Fruit fly (Drosophila melanogaster) whole organism, embryonic: ENCODE data around the gene CG31176.

Experiments used
- Abd-B ChIP-seq: fragments of 200-800 bp; sonication (Bioruptor generic); optimal IDR thresholded peaks from 2 replicates; lab custom pipeline; 2018; ENCODE audit warnings: missing biosample characterization, mild to moderate bottlenecking, missing genetic modification characterization, moderate library complexity
- Antp ChIP-seq: fragments of 200-800 bp; sonication (Bioruptor generic); optimal IDR thresholded peaks from 3 replicates; lab custom pipeline; 2016; ENCODE audit warnings: missing biosample characterization, missing genetic modification characterization
- CG10274 ChIP-seq: fragments of 200-800 bp; sonication (Bioruptor generic); optimal IDR thresholded peaks from 3 replicates; lab custom pipeline; 2017; ENCODE audit warnings: missing biosample characterization, mild to moderate bottlenecking, missing genetic modification characterization
- CG11085 ChIP-seq: fragments of 200-800 bp; sonication (Bioruptor generic); IDR thresholded peaks from 2 replicates; pipeline ENCODE4 v1.3.6; 2022; ENCODE audit warnings: missing biosample characterization, missing genetic modification characterization
- CG11695 ChIP-seq: fragments of 200-800 bp; sonication (Bioruptor generic); IDR thresholded peaks from 3 replicates; pipeline ENCODE4 v1.3.6; 2022; ENCODE audit warnings: missing biosample characterization, missing genetic modification characterization
- CG1602 ChIP-seq: fragments of 200-800 bp; sonication (Bioruptor generic); optimal IDR thresholded peaks from 3 replicates; lab custom pipeline; 2016; ENCODE audit warnings: missing biosample characterization, missing genetic modification characterization
- CG17568 ChIP-seq: fragments of 200-800 bp; sonication (Bioruptor generic); optimal IDR thresholded peaks from 2 replicates; lab custom pipeline; 2018; ENCODE audit warnings: missing biosample characterization, mild to moderate bottlenecking, missing genetic modification characterization, moderate library complexity
- CG17802 ChIP-seq: fragments of 200-800 bp; sonication (Bioruptor generic); optimal IDR thresholded peaks from 2 replicates; lab custom pipeline; 2018; ENCODE audit warnings: missing biosample characterization, mild to moderate bottlenecking, missing genetic modification characterization, moderate library complexity
- CG17829 ChIP-seq: fragments of 200-800 bp; optimal IDR thresholded peaks from 2 replicates; lab custom pipeline; 2019; ENCODE audit warnings: missing biosample characterization, mild to moderate bottlenecking, missing genetic modification characterization, moderate library complexity
- CG17912 ChIP-seq: fragments of 200-800 bp; sonication (Bioruptor generic); optimal IDR thresholded peaks from 2 replicates; lab custom pipeline; 2018; ENCODE audit warnings: missing biosample characterization, mild to moderate bottlenecking, missing genetic modification characterization
- CG18476 ChIP-seq: fragments of 200-800 bp; sonication (Bioruptor generic); optimal IDR thresholded peaks from 2 replicates; lab custom pipeline; 2016; ENCODE audit warnings: missing biosample characterization, mild to moderate bottlenecking, missing genetic modification characterization
- CG30431 ChIP-seq: fragments of 200-800 bp; sonication (Bioruptor generic); optimal IDR thresholded peaks from 2 replicates; lab custom pipeline; 2017; ENCODE audit warnings: missing biosample characterization, missing genetic modification characterization
- CG31224 ChIP-seq: fragments of 200-800 bp; sonication (Bioruptor generic); IDR thresholded peaks from 2 replicates; pipeline ENCODE4 v1.3.6; 2022; ENCODE audit warnings: missing biosample characterization, missing genetic modification characterization
- CG31388 ChIP-seq: fragments of 200-800 bp; sonication (Bioruptor generic); optimal IDR thresholded peaks from 2 replicates; lab custom pipeline; 2016; ENCODE audit warnings: missing biosample characterization, missing genetic modification characterization
- CG6689 ChIP-seq: fragments of 200-800 bp; sonication (Bioruptor generic); IDR thresholded peaks from 2 replicates; pipeline ENCODE4 v1.3.6; 2022; ENCODE audit warnings: missing biosample characterization, missing genetic modification characterization
- CG6854 ChIP-seq: fragments of 200-800 bp; sonication (Bioruptor generic); optimal IDR thresholded peaks from 3 replicates; lab custom pipeline; 2017; ENCODE audit warnings: missing biosample characterization, mild to moderate bottlenecking, missing genetic modification characterization
- CG8765 ChIP-seq: fragments of 200-800 bp; sonication (Bioruptor generic); IDR thresholded peaks from 2 replicates; pipeline ENCODE4 v1.3.6; 2022; ENCODE audit warnings: missing biosample characterization, missing genetic modification characterization
- CrebB ChIP-seq: fragments of 200-800 bp; sonication (Bioruptor generic); optimal IDR thresholded peaks from 3 replicates; lab custom pipeline; 2018; ENCODE audit warnings: missing biosample characterization, mild to moderate bottlenecking, missing genetic modification characterization
- Dip2 ChIP-seq: fragments of 200-800 bp; sonication (Bioruptor generic); IDR thresholded peaks from 2 replicates; pipeline ENCODE4 v1.3.6; 2022; ENCODE audit warnings: missing biosample characterization, missing genetic modification characterization
- ERR ChIP-seq: fragments of 200-800 bp; sonication (Bioruptor generic); optimal IDR thresholded peaks from 2 replicates; lab custom pipeline; 2016; ENCODE audit warnings: missing biosample characterization, missing genetic modification characterization
- Ets65A ChIP-seq: fragments of 200-800 bp; sonication (Bioruptor generic); peaks from one replicate; lab custom pipeline; 2016; ENCODE audit warnings: missing biosample characterization, missing genetic modification characterization
- HLH54F ChIP-seq: fragments of 200-800 bp; sonication (Bioruptor generic); optimal IDR thresholded peaks from 3 replicates; lab custom pipeline; 2016; ENCODE audit warnings: missing biosample characterization, missing genetic modification characterization
- HLHmδ ChIP-seq: fragments of 200-800 bp; sonication (Bioruptor generic); optimal IDR thresholded peaks from 2 replicates; lab custom pipeline; 2018; ENCODE audit warnings: missing biosample characterization, mild to moderate bottlenecking, missing genetic modification characterization, moderate library complexity
- Mrtf ChIP-seq: fragments of 200-800 bp; sonication (Bioruptor generic); IDR thresholded peaks from 3 replicates; pipeline ENCODE4 v1.3.6; 2022; ENCODE audit warnings: missing biosample characterization, missing genetic modification characterization
- Sry-δ ChIP-seq: fragments of 200-800 bp; sonication (Bioruptor generic); optimal IDR thresholded peaks from 2 replicates; lab custom pipeline; 2016; ENCODE audit warnings: missing biosample characterization, missing genetic modification characterization
- ab ChIP-seq: fragments of 200-800 bp; sonication (Bioruptor generic); optimal IDR thresholded peaks from 2 replicates; lab custom pipeline; 2016; ENCODE audit warnings: missing biosample characterization, missing genetic modification characterization
- bcd ChIP-seq: fragments of 200-800 bp; sonication (Bioruptor generic); optimal IDR thresholded peaks from 2 replicates; lab custom pipeline; 2017; ENCODE audit warnings: missing biosample characterization, mild to moderate bottlenecking, missing genetic modification characterization
- cad ChIP-seq: fragments of >200 bp; optimal IDR thresholded peaks from 2 replicates; lab custom pipeline; 2017; ENCODE audit warnings: missing biosample characterization, missing genetic modification characterization
- fd3F ChIP-seq: fragments of 200-800 bp; sonication (Bioruptor generic); optimal IDR thresholded peaks from 2 replicates; lab custom pipeline; 2018; ENCODE audit warnings: missing biosample characterization, mild to moderate bottlenecking, missing genetic modification characterization, moderate library complexity
- hkb ChIP-seq, 2 experiments: fragments of 200-800 bp in 1 of 2; fragments of >200 bp in 1 of 2; sonication (Bioruptor generic) in 1 of 2; IDR thresholded peaks in 1 of 2; optimal IDR thresholded peaks in 1 of 2; 2 replicates each; pipeline versions ENCODE4 v1.3.6 to Lab custom; 2017 to 2022; ENCODE audit warnings: missing biosample characterization in 1 of 2, missing genetic modification characterization in 1 of 2
- hth ChIP-seq: fragments of >200 bp; optimal IDR thresholded peaks from 2 replicates; lab custom pipeline; 2017; ENCODE audit warnings: inconsistent platforms
- ind ChIP-seq: fragments of 200-800 bp; sonication (Bioruptor generic); optimal IDR thresholded peaks from 3 replicates; lab custom pipeline; 2016; ENCODE audit warnings: missing biosample characterization, missing genetic modification characterization
- knrl ChIP-seq: fragments of 200-800 bp; sonication (Bioruptor generic); IDR thresholded peaks from 3 replicates; pipeline ENCODE4 v1.3.6; 2022; ENCODE audit warnings: missing biosample characterization, missing genetic modification characterization; ENCODE audit not compliant: partially characterized antibody
- otp ChIP-seq: fragments of 200-800 bp; sonication (Bioruptor generic); IDR thresholded peaks from 3 replicates; pipeline ENCODE4, ENCODE4 v1.3.6; 2022; ENCODE audit warnings: missing biosample characterization, missing genetic modification characterization
- pfk ChIP-seq: fragments of 200-800 bp; sonication (Bioruptor generic); optimal IDR thresholded peaks from 2 replicates; lab custom pipeline; 2018; ENCODE audit warnings: missing biosample characterization, mild to moderate bottlenecking, missing genetic modification characterization, moderate library complexity
- pnt ChIP-seq: fragments of 200-800 bp; sonication (Bioruptor generic); optimal IDR thresholded peaks from 3 replicates; lab custom pipeline; 2016; ENCODE audit warnings: missing biosample characterization, missing genetic modification characterization
- pum ChIP-seq: fragments of 200-800 bp; sonication (Bioruptor generic); optimal IDR thresholded peaks from 2 replicates; lab custom pipeline; 2016; ENCODE audit warnings: missing biosample characterization, missing genetic modification characterization
- rib ChIP-seq: fragments of 200-800 bp; sonication (Bioruptor generic); IDR thresholded peaks from 2 replicates; pipeline ENCODE4 v1.3.6; 2022; ENCODE audit warnings: missing biosample characterization, missing genetic modification characterization
- slbo ChIP-seq: fragments of 200-800 bp; sonication (Bioruptor generic); IDR thresholded peaks from 2 replicates; pipeline ENCODE4 v1.3.6; 2022; ENCODE audit warnings: missing biosample characterization, missing genetic modification characterization
- sr ChIP-seq: fragments of 200-800 bp; sonication (Bioruptor generic); IDR thresholded peaks from 3 replicates; pipeline ENCODE4 v1.3.6; 2022; ENCODE audit warnings: missing biosample characterization, missing genetic modification characterization
- stwl ChIP-seq: fragments of 200-800 bp; sonication (Bioruptor generic); optimal IDR thresholded peaks from 3 replicates; lab custom pipeline; 2018; ENCODE audit warnings: missing biosample characterization, mild to moderate bottlenecking, missing genetic modification characterization, moderate library complexity
- vvl ChIP-seq: fragments of 200-800 bp; sonication (Bioruptor generic); IDR thresholded peaks from 2 replicates; pipeline ENCODE4 v1.3.6; 2022; ENCODE audit warnings: missing biosample characterization, missing genetic modification characterization
- wek ChIP-seq: fragments of 200-800 bp; sonication (Bioruptor generic); optimal IDR thresholded peaks from 3 replicates; lab custom pipeline; 2018; ENCODE audit warnings: missing biosample characterization, mild to moderate bottlenecking, missing genetic modification characterization, moderate library complexity
- zfh1 ChIP-seq: fragments of 200-800 bp; sonication (Bioruptor generic); IDR thresholded peaks from 3 replicates; pipeline ENCODE4 v1.3.6; 2022; ENCODE audit warnings: missing biosample characterization, missing genetic modification characterization

Gene CG31176

DNA sequence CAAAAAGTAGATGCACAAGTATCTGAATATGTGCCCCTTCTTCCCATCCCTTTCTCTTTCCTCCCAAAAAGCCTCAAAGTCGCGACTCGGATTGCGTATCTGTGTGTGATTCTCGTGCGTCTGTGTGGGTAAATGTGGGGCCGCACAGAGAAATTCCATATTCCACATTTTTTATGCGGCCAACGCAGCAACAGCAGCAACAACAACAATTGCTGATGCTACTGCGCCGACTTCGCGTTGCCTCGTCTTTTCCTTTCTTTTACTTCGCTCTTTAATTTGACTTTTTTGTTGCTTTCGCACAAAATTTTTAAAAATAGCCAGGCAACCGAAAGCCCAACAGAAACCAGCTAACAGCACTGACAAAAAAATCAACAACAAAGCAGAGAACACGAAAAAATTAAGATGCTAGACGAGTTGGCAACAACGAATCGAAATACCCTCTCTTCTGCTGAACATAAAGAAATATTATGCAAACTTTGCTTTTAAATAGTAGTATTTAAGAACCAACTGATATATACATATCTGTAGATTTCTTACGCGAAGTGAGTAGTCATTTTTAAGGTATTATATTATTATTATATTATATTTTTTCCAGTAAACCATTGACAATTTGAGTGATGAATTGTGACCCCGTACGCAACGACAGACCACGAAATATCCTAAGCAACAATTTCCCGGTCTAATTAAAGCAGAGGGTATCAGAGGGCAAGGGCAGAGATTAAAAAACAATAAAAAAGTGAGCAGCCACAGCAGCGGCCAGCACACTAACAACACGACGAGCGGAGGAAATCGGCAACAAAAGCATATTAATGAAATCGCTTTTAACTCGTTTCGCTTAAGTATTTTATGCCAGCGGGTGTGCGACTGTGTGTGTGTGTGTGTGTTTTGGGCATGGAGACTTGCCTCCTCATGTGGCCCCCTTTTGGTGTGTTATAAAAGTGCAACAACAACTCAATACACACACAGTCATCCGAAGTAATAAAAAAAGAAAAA lies 62.7 kb downstream of the CG31176 start (continued):
- no peak for TF ChIP-seq CG11085 (GFP tag; lab: Robert Waterston, UW)
- no peak for TF ChIP-seq rib
- peak; percentile 31; the same call in 1 of the 2 replicates for TF ChIP-seq slbo
- no peak for TF ChIP-seq pfk (GFP tag; lab: Kevin White, UChicago)
- no peak for TF ChIP-seq wek
- TF ChIP-seq zfh1 (GFP tag; lab: Robert Waterston, UW): no peak; the same call in 2 of the 3 replicates
- no peak for TF ChIP-seq pum (GFP tag; lab: Kevin White, UChicago)
- TF ChIP-seq Ets65A: peak; percentile 25
- TF ChIP-seq CG17802 (tag; lab: Kevin White, UChicago): no peak
- peak; percentile 63 for TF ChIP-seq Abd-B (GFP tag; lab: Kevin White, UChicago)
- peak; percentile 70 for TF ChIP-seq ind (GFP tag; lab: Kevin White, UChicago)
- TF ChIP-seq Mrtf (GFP tag; lab: Robert Waterston, UW): no peak
- TF ChIP-seq CrebB (tag; lab: Kevin White, UChicago): no peak
- no peak for TF ChIP-seq cad (GFP tag; lab: Kevin White, UChicago)
- TF ChIP-seq hth (lab: Kevin White, UChicago): no peak
- no peak for TF ChIP-seq fd3F (GFP tag; lab: Kevin White, UChicago)
- TF ChIP-seq CG1602 (GFP tag; lab: Kevin White, UChicago): peak; percentile 7
- no peak for TF ChIP-seq CG17912 (GFP tag; lab: Kevin White, UChicago)
- TF ChIP-seq sr (GFP tag; lab: Robert Waterston, UW): no peak; the same call in 2 of the 3 replicates
- TF ChIP-seq CG17568: peak; percentile 28
- TF ChIP-seq CG10274: no peak
- TF ChIP-seq Antp (GFP tag; lab: Kevin White, UChicago): no peak
- TF ChIP-seq HLHmδ (GFP tag; lab: Kevin White, UChicago): no peak
- TF ChIP-seq Sry-δ (GFP tag; lab: Kevin White, UChicago): no peak
- TF ChIP-seq CG31224 (GFP tag; lab: Robert Waterston, UW): no peak
- TF ChIP-seq hkb (optimal IDR thresholded peaks at IDR 0.05; lab: Kevin White, UChicago): no peak
- peak; percentile 42 for TF ChIP-seq hkb (GFP tag; IDR thresholded peaks at IDR 0.05; lab: Robert Waterston, UW)
- TF ChIP-seq vvl: peak; percentile 49; the same call in 1 of the 2 replicates
- no peak for TF ChIP-seq otp (GFP tag; lab: Robert Waterston, UW)
- TF ChIP-seq bcd (GFP tag; lab: Kevin White, UChicago): peak; percentile 52
- TF ChIP-seq CG8765 (GFP tag; lab: Robert Waterston, UW): no peak
- TF ChIP-seq CG6854 (GFP tag; lab: Kevin White, UChicago): no peak
- no peak for TF ChIP-seq ab
- TF ChIP-seq knrl (GFP tag; lab: Robert Waterston, UW): no peak
- TF ChIP-seq CG18476: no peak
- TF ChIP-seq CG11695 (GFP tag; lab: Robert Waterston, UW): peak; percentile 54; the same call in 2 of the 3 replicates
- TF ChIP-seq CG6689 (GFP tag; lab: Robert Waterston, UW): peak; percentile 63
- no peak for TF ChIP-seq Dip2 (GFP tag; lab: Robert Waterston, UW)
- no peak for TF ChIP-seq pnt (GFP tag; lab: Kevin White, UChicago)
- TF ChIP-seq HLH54F (GFP tag; lab: Kevin White, UChicago): no peak
- TF ChIP-seq stwl: no peak
- TF ChIP-seq CG30431 (GFP tag; lab: Kevin White, UChicago): peak; percentile 52
- no peak for TF ChIP-seq CG31388
- TF ChIP-seq CG17829 (tag; lab: Kevin White, UChicago): peak; percentile 77
- TF ChIP-seq ERR: no peak
